Fruit fly (Drosophila melanogaster) whole organism, embryonic: ENCODE results near the gene CG14628.

Experiments used
- CG6791 ChIP-seq: fragments of 200-800 bp; sonication (Bioruptor generic); IDR thresholded peaks from 3 replicates; pipeline ENCODE4 v1.3.6; 2022; ENCODE audit warnings: missing biosample characterization, missing genetic modification characterization; ENCODE audit not compliant: partially characterized antibody
- CG7745 ChIP-seq: fragments of 200-800 bp; sonication (Bioruptor generic); optimal IDR thresholded peaks from 2 replicates; lab custom pipeline; 2018; ENCODE audit warnings: missing biosample characterization, mild to moderate bottlenecking, missing genetic modification characterization, moderate library complexity
- CG9797 ChIP-seq: fragments of 200-800 bp; sonication (Bioruptor generic); optimal IDR thresholded peaks from 3 replicates; lab custom pipeline; 2018; ENCODE audit warnings: missing biosample characterization, mild to moderate bottlenecking, missing genetic modification characterization
- CkIIα-i1 ChIP-seq: fragments of 200-800 bp; sonication (Bioruptor generic); IDR thresholded peaks from 2 replicates; pipeline ENCODE4 v1.3.6; 2022; ENCODE audit warnings: missing biosample characterization, missing genetic modification characterization
- Oli ChIP-seq: fragments of 200-800 bp; sonication (Bioruptor generic); optimal IDR thresholded peaks from 2 replicates; lab custom pipeline; 2018; ENCODE audit warnings: missing biosample characterization, mild to moderate bottlenecking, missing genetic modification characterization, moderate library complexity
- Ssrp ChIP-seq: fragments of 200-800 bp; sonication (Bioruptor generic); optimal IDR thresholded peaks from 2 replicates; lab custom pipeline; 2018; ENCODE audit warnings: missing biosample characterization, mild to moderate bottlenecking, missing genetic modification characterization, moderate library complexity
- kah ChIP-seq: fragments of 200-800 bp; sonication (Bioruptor generic); optimal IDR thresholded peaks from 2 replicates; lab custom pipeline; 2018; ENCODE audit warnings: missing biosample characterization, mild to moderate bottlenecking, missing genetic modification characterization
- kay ChIP-seq: fragments of 200-800 bp; sonication (Bioruptor generic); optimal IDR thresholded peaks from 2 replicates; lab custom pipeline; 2016; ENCODE audit warnings: missing biosample characterization, missing genetic modification characterization
- knrl ChIP-seq: fragments of 200-800 bp; sonication (Bioruptor generic); IDR thresholded peaks from 3 replicates; pipeline ENCODE4 v1.3.6; 2022; ENCODE audit warnings: missing biosample characterization, missing genetic modification characterization; ENCODE audit not compliant: partially characterized antibody
- wdn ChIP-seq: fragments of 200-800 bp; sonication (Bioruptor generic); IDR thresholded peaks from 2 replicates; pipeline ENCODE4 v1.3.6; 2022; ENCODE audit warnings: missing biosample characterization, missing genetic modification characterization
- z ChIP-seq: fragments of 200-800 bp; sonication (Bioruptor generic); IDR thresholded peaks from 3 replicates; pipeline ENCODE4 v1.3.6; 2022; ENCODE audit warnings: missing biosample characterization, missing genetic modification characterization

DNA sequence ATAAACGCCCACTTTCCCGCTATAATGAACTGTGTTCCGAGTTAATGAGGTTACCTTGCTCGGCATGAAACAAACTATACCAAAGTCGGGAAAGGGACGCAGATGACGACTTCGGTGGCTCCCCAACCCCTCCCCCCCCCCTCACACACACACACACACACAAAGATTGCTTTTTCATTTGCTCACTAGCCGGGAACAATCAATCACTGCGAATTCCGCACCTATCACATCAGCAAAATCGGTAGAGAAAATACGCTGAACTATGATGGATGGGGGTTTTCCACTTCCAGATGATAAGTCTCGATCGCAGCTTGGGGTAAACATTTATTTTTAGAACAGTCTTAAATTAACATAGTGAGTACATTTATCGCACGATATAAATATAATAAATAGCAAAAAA, 28.1 kb downstream of the CG14628 start:
- TF ChIP-seq Oli (tag; lab: Kevin White, UChicago): no peak
- no peak for TF ChIP-seq wdn (GFP tag; lab: Robert Waterston, UW)
- no peak for TF ChIP-seq z (GFP tag; lab: Robert Waterston, UW)
- no peak for TF ChIP-seq kah (GFP tag; lab: Kevin White, UChicago)
- no peak for TF ChIP-seq CkIIα-i1 (GFP tag; lab: Robert Waterston, UW)
- TF ChIP-seq CG6791 (GFP tag; lab: Robert Waterston, UW): no peak
- TF ChIP-seq CG7745: no peak
- no peak for TF ChIP-seq kay
- TF ChIP-seq Ssrp (tag; lab: Kevin White, UChicago): no peak
- no peak for TF ChIP-seq knrl (GFP tag; lab: Robert Waterston, UW)
- no peak for TF ChIP-seq CG9797
